Worm (Caenorhabditis elegans) whole organism, midembryonic: ENCODE measurements around the gene C03A3.9.

Source experiments
- T22C8.4 ChIP-seq: fragments of 200-800 bp; sonication (Bioruptor generic); IDR thresholded peaks from 2 replicates; pipeline ENCODE4 v1.3.6; 2022; ENCODE audit warnings: missing genetic modification characterization, missing compliant biosample characterization
- cog-1 ChIP-seq: sonication (generic microtip); optimal IDR thresholded peaks from 2 replicates; lab custom pipeline; 2016; ENCODE audit warnings: missing genetic modification characterization, missing compliant biosample characterization
- flt-1 ChIP-seq: fragments of 200-800 bp; sonication (Bioruptor generic); IDR thresholded peaks from 2 replicates; pipeline ENCODE4 v1.3.6; 2022; ENCODE audit warnings: missing genetic modification characterization, missing compliant biosample characterization
- klf-2 ChIP-seq: fragments of 200-800 bp; sonication (Bioruptor generic); conservative IDR thresholded peaks from 2 replicates; pipeline ENCODE4 v1.3.6; 2022; ENCODE audit warnings: missing genetic modification reagents, missing genetic modification characterization, missing compliant biosample characterization
- med-1 ChIP-seq: sonication (generic microtip); optimal IDR thresholded peaks from 2 replicates; lab custom pipeline; 2017; ENCODE audit warnings: missing genetic modification characterization, mild to moderate bottlenecking, missing compliant biosample characterization, antibody characterized with exemption, missing genetic modification reagents; ENCODE audit not compliant: insufficient read depth
- ref-1 ChIP-seq: fragments of 200-800 bp; sonication (Bioruptor generic); conservative IDR thresholded peaks from 2 replicates; pipeline ENCODE4 v1.3.6; 2022; ENCODE audit warnings: missing genetic modification reagents, missing genetic modification characterization, missing compliant biosample characterization
- tab-1 ChIP-seq: fragments of 200-800 bp; sonication (Bioruptor generic); IDR thresholded peaks from 2 replicates; pipeline ENCODE4 v1.3.6; 2022; ENCODE audit warnings: missing genetic modification characterization, missing compliant biosample characterization
- ztf-23 ChIP-seq: fragments of 200-800 bp; sonication (Bioruptor generic); IDR thresholded peaks from 2 replicates; pipeline ENCODE4 v1.3.6; 2022; ENCODE audit warnings: missing genetic modification reagents, missing genetic modification characterization, missing compliant biosample characterization
- ztf-29 ChIP-seq: fragments of 200-800 bp; sonication (Bioruptor generic); IDR thresholded peaks from 2 replicates; pipeline ENCODE4 v1.3.6; 2022; ENCODE audit warnings: missing genetic modification reagents, missing genetic modification characterization, missing compliant biosample characterization

C03A3.9 gene

ce11 chrX:11266711-11267110 is at the start of gene C03A3.9:
C03A3.9 (plus strand) TSS chrX:11267011.
- TF ChIP-seq ref-1 (no peak), flt-1 (GFP tag; lab: Robert Waterston, UW) (no peak)

DNA sequence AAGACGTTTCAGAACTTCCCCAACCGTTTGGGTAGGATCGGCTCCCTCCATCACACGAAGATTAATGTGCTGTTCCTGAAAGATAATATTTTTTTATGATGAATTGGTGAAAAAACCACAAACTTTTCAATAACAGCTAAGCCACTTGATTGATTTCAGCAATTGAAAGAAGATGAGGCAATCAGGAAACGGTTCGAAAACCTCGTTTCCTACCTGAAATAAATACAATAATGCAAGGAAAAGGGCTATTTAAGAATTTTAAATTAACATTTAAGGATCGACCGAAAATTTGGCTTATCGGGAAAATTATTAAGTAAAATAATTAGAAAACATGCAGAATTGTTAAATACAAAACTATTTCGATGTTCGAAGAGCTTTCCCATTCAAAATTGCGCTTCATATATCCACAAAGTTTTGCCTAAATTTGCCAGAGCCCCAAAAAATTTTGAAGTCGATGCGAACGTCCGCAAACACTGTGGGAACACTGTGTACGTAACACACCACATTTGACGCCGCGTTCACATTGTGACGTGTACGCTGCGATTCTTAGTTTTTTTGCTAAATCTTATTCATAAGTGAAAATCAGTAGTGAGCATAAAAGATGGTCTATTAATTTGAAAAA is 44.1 kb upstream of the C03A3.9 start, which contains the start of gene C34F6.9:
Gene C34F6.9 (minus strand): TSS at position 51 of the 622 bp plus-strand sequence.
- TF ChIP-seq ztf-23 (GFP tag; lab: Robert Waterston, UW) (no peak), tab-1 (no peak), klf-2 (GFP tag; lab: Robert Waterston, UW) (no peak), med-1 (GFP tag; lab: Kevin White, UChicago) (no peak), T22C8.4 (GFP tag; lab: Robert Waterston, UW) (no peak), cog-1 (tag; lab: Kevin White, UChicago) (no peak), ref-1 (no peak), flt-1 (GFP tag; lab: Robert Waterston, UW) (no peak), ztf-29 (GFP tag; lab: Robert Waterston, UW) (no peak)

- TF ChIP-seq T22C8.4 (GFP tag; lab: Robert Waterston, UW), result no peak
- no peak for TF ChIP-seq ztf-23 (GFP tag; lab: Robert Waterston, UW)
- no peak for TF ChIP-seq klf-2 (GFP tag; lab: Robert Waterston, UW)
- no peak for TF ChIP-seq med-1 (GFP tag; lab: Kevin White, UChicago)
- TF ChIP-seq ref-1, result no peak
- no peak for TF ChIP-seq tab-1
These were observed 40.2 kb upstream of the C03A3.9 start, which contains the start of gene C34F6.12 for ce11 chrX:11226595-11226994. C34F6.12 (minus strand) TSS chrX:11226695.

ce11 chrX:11240585-11241115 is 26.2 kb upstream of the C03A3.9 start, which contains the start of gene C34F6.10:
C34F6.10 (minus strand) TSS chrX:11240635.
- TF ChIP-seq flt-1 (GFP tag; lab: Robert Waterston, UW) (no peak), T22C8.4 (GFP tag; lab: Robert Waterston, UW) (no peak), ztf-29 (GFP tag; lab: Robert Waterston, UW) (no peak), ref-1 (no peak), cog-1 (tag; lab: Kevin White, UChicago) (no peak), klf-2 (GFP tag; lab: Robert Waterston, UW) (no peak), med-1 (GFP tag; lab: Kevin White, UChicago) (no peak), tab-1 (no peak), ztf-23 (GFP tag; lab: Robert Waterston, UW) (no peak)

DNA sequence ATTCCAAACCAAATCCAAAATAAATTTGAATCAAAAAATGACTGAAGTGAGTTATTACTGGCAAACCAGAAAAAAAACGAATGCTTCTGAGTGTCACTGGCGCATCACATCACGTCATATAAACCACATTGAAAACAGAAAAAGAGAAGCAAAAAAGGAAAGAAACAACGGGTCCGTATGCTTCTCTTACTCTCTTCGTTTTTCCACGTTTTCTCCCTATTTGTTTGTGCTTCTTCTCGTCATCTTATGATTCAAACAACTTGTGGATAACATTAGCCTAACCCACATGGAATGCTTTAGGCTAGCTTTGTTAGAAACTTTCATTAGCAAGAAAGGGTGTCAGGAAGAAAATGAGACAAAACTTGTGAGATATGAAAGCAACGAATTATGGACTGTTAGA is 25.3 kb upstream of the C03A3.9 start:
- TF ChIP-seq tab-1 (no peak), flt-1 (GFP tag; lab: Robert Waterston, UW) (no peak), T22C8.4 (GFP tag; lab: Robert Waterston, UW) (no peak), cog-1 (tag; lab: Kevin White, UChicago) (no peak)

ce11 chrX:11243604-11244003 is 23.2 kb upstream of the C03A3.9 start:
- no peak for TF ChIP-seq ref-1
- no peak for TF ChIP-seq tab-1
- TF ChIP-seq ztf-29 (GFP tag; lab: Robert Waterston, UW), result no peak
- no peak for TF ChIP-seq ztf-23 (GFP tag; lab: Robert Waterston, UW)

ce11 chrX:11245056-11245455 is 21.8 kb upstream of the C03A3.9 start:
- TF ChIP-seq ztf-23 (GFP tag; lab: Robert Waterston, UW) (0 out of 2 replicates have a peak, but pooled peaks have one; percentile 41), ztf-29 (GFP tag; lab: Robert Waterston, UW) (no peak), T22C8.4 (GFP tag; lab: Robert Waterston, UW) (no peak), klf-2 (GFP tag; lab: Robert Waterston, UW) (no peak), flt-1 (GFP tag; lab: Robert Waterston, UW) (no peak)

ce11 chrX:11248083-11248482 is 18.7 kb upstream of the C03A3.9 start:
- TF ChIP-seq T22C8.4 (GFP tag; lab: Robert Waterston, UW) (no peak), flt-1 (GFP tag; lab: Robert Waterston, UW) (peak; percentile 37; the same call in 1 of the 2 replicates), tab-1 (no peak), med-1 (GFP tag; lab: Kevin White, UChicago) (no peak), cog-1 (tag; lab: Kevin White, UChicago) (peak; percentile 2), ztf-29 (GFP tag; lab: Robert Waterston, UW) (no peak), klf-2 (GFP tag; lab: Robert Waterston, UW) (no peak)

DNA sequence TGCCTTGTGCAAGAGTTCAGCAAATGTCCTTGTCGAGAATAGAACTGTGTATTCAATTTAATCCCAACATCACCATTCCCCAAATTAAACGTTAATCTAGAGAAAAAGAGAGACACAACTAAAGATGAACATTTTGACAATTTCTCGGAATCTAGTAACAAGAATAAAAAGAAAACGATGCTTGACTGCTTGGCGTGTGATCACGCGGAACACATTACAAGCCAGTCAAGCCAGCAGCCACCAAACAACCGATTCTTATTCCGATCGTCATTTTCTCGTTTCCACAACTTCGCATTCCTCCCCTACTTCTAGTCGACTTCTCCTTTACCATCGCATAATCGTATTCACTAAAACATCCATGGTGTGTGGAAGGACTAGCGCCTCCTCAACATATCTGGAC is 17.4 kb upstream of the C03A3.9 start:
- TF ChIP-seq med-1 (GFP tag; lab: Kevin White, UChicago) (no peak), flt-1 (GFP tag; lab: Robert Waterston, UW) (no peak), ztf-29 (GFP tag; lab: Robert Waterston, UW) (no peak), klf-2 (GFP tag; lab: Robert Waterston, UW) (no peak), T22C8.4 (GFP tag; lab: Robert Waterston, UW) (no peak), tab-1 (no peak), ref-1 (no peak), ztf-23 (GFP tag; lab: Robert Waterston, UW) (no peak), cog-1 (tag; lab: Kevin White, UChicago) (no peak)

DNA sequence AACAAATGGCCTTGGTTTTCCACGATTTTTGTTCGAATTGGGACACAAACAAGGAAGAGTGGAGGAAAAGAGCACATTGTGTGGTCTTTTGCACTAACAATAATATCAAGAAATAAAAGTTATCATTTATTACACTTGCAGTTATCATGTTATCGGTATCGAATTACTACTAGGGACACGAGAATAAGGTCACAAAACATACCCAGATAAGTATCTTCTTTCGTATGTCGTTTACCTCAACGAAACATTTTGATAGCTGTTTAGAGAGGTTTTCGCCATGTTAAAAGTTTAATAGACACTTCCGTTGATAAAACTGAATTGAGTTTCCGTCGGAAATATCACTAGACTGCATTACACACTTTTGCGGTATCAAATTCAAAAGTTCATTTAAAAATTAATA is 15.8 kb upstream of the C03A3.9 start:
- TF ChIP-seq klf-2 (GFP tag; lab: Robert Waterston, UW) (no peak), T22C8.4 (GFP tag; lab: Robert Waterston, UW) (no peak), tab-1 (no peak), flt-1 (GFP tag; lab: Robert Waterston, UW) (no peak), med-1 (GFP tag; lab: Kevin White, UChicago) (no peak), ztf-23 (GFP tag; lab: Robert Waterston, UW) (no peak), cog-1 (tag; lab: Kevin White, UChicago) (no peak), ztf-29 (GFP tag; lab: Robert Waterston, UW) (no peak), ref-1 (no peak)
